Worm (Caenorhabditis elegans) whole organism, young adult: ENCODE data around the gene ddl-2.

ENCODE experiments used
- dox-1 ChIP-seq: fragments of 200-800 bp; sonication (Bioruptor generic); IDR thresholded peaks from 2 replicates; pipeline ENCODE4 v1.3.6; 2022; ENCODE audit warnings: missing genetic modification reagents, missing genetic modification characterization, missing compliant biosample characterization
- hlh-12 ChIP-seq: sonication (generic microtip); optimal IDR thresholded peaks from 2 replicates; lab custom pipeline; 2016; ENCODE audit warnings: missing genetic modification characterization, missing compliant biosample characterization
- madf-3 ChIP-seq: fragments of 200-800 bp; sonication (Bioruptor generic); IDR thresholded peaks from 2 replicates; pipeline ENCODE4 v1.3.6; 2022; ENCODE audit warnings: missing genetic modification reagents, missing genetic modification characterization, missing compliant biosample characterization

- TF ChIP-seq dox-1 (GFP tag; lab: Robert Waterston, UW) (no peak), hlh-12 (tag; lab: Kevin White, UChicago) (no peak), madf-3 (GFP tag; lab: Robert Waterston, UW) (no peak)
Observed at ce11 chrII:13494762-13495161, 52.7 kb downstream of the ddl-2 start.
